Worm (Caenorhabditis elegans) whole organism, L4/young adult: ENCODE measurements around the gene pgl-3.

ENCODE experiments used
- W03F9.2 ChIP-seq: fragments of 150-350 bp; optimal IDR thresholded peaks from 2 replicates; lab custom pipeline; 2014; ENCODE audit warnings: missing biosample characterization, missing genetic modification characterization
- dao-5 ChIP-seq: sonication (generic microtip); optimal IDR thresholded peaks from 2 replicates; lab custom pipeline; 2016; ENCODE audit warnings: missing genotype, missing genetic modification characterization, moderate library complexity, missing compliant biosample characterization
- him-1 ChIP-seq: sonication (generic microtip); optimal IDR thresholded peaks from 2 replicates; lab custom pipeline; 2016; ENCODE audit warnings: missing genotype, missing genetic modification reagents, missing genetic modification characterization, missing compliant biosample characterization

DNA sequence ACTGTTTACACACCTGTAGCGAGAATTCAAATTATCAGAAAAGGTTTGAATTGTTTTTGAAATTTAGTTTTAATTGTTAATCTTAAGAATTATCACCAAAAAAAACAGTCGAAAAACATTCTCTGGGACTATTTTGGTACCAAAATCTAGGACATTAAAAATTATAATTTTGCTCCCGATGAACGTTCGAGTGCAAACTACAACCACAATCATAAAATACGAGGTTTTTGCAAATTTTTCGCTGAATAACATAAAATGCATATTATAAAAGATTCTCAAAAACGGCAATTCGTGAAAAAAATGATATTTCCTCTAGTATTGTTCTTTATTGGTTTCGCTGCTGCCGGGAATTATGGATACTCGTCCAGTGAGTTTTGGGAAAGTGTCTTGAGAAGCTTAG lies 34.6 kb downstream of the pgl-3 start, which contains the start of gene R02F11.12:
- TF ChIP-seq him-1 (tag; lab: Kevin White, UChicago): no peak
- TF ChIP-seq W03F9.2 (tag; lab: Kevin White, UChicago): no peak
- TF ChIP-seq dao-5 (tag; lab: Kevin White, UChicago): no peak
